Fruit fly (Drosophila melanogaster) whole organism, adult: Measurements from ENCODE around the gene Srlp.
"Not testable (repeated sequence)": the region's sequence is repeated elsewhere in the genome, so short reads cannot be mapped to it uniquely, and the experiment has no call there.

ENCODE experiments used
- CG11617 ChIP-seq: fragments of 200-800 bp; sonication (Bioruptor generic); optimal IDR thresholded peaks from 2 replicates; lab custom pipeline; 2017; ENCODE audit warnings: mild to moderate bottlenecking, missing biosample characterization, missing genetic modification reagents, missing genetic modification characterization
- CG12768 ChIP-seq: fragments of 200-800 bp; sonication (Bioruptor generic); optimal IDR thresholded peaks from 2 replicates; lab custom pipeline; 2017; ENCODE audit warnings: missing biosample characterization, missing genetic modification characterization, mild to moderate bottlenecking, moderate library complexity, missing genetic modification reagents
- CG1620 ChIP-seq: fragments of 200-800 bp; sonication (Bioruptor generic); optimal IDR thresholded peaks from 2 replicates; lab custom pipeline; 2016; ENCODE audit warnings: missing biosample characterization, missing genetic modification characterization
- CG7045 ChIP-seq: fragments of 200-800 bp; sonication (Bioruptor generic); optimal IDR thresholded peaks from 2 replicates; lab custom pipeline; 2017; ENCODE audit warnings: missing biosample characterization, mild to moderate bottlenecking, missing genetic modification characterization
- CG7101 ChIP-seq: fragments of 200-800 bp; sonication (Bioruptor generic); optimal IDR thresholded peaks from 2 replicates; lab custom pipeline; 2018; ENCODE audit warnings: missing biosample characterization, mild to moderate bottlenecking, missing genetic modification characterization, moderate library complexity
- Mnt ChIP-seq: fragments of 200-800 bp; sonication (Bioruptor generic); optimal IDR thresholded peaks from 2 replicates; lab custom pipeline; 2016; ENCODE audit warnings: missing biosample characterization, mild to moderate bottlenecking, missing genetic modification characterization
- bab1 ChIP-seq: fragments of 200-800 bp; sonication (Bioruptor generic); optimal IDR thresholded peaks from 3 replicates; lab custom pipeline; 2019; ENCODE audit warnings: missing biosample characterization, mild to moderate bottlenecking, missing genetic modification characterization, moderate library complexity
- cic ChIP-seq: fragments of 200-800 bp; sonication (Bioruptor generic); optimal IDR thresholded peaks from 2 replicates; lab custom pipeline; 2017; ENCODE audit warnings: missing biosample characterization, mild to moderate bottlenecking, missing genetic modification characterization, moderate library complexity
- kay ChIP-seq: fragments of 200-800 bp; sonication (Bioruptor generic); peaks from one replicate; lab custom pipeline; 2016; ENCODE audit warnings: missing biosample characterization, missing genetic modification characterization, borderline replicate concordance

- not testable (repeated sequence) for TF ChIP-seq CG12768 (GFP tag; lab: Kevin White, UChicago); CG11617 (GFP tag; lab: Kevin White, UChicago); kay (GFP tag; lab: Kevin White, UChicago); CG7045; cic (GFP tag; lab: Kevin White, UChicago); CG7101 (tag; lab: Kevin White, UChicago); bab1 (GFP tag; lab: Kevin White, UChicago); Mnt; CG1620
Measured at dm6 chr3R:12465198-12465597, 31.3 kb downstream of the Srlp start, which contains the start of gene CG5608.
